Fruit fly (Drosophila melanogaster) whole organism, embryonic: ENCODE measurements around the gene CG43121.

ENCODE experiments used
- CG10147 ChIP-seq: fragments of 200-800 bp; sonication (Bioruptor generic); optimal IDR thresholded peaks from 2 replicates; lab custom pipeline; 2019; ENCODE audit warnings: missing biosample characterization, mild to moderate bottlenecking, missing genetic modification characterization, moderate library complexity
- CG12659 ChIP-seq: fragments of 200-800 bp; sonication (Bioruptor generic); optimal IDR thresholded peaks from 3 replicates; lab custom pipeline; 2017; ENCODE audit warnings: mild to moderate bottlenecking, missing biosample characterization, missing genetic modification reagents, missing genetic modification characterization
- CG14050 ChIP-seq: fragments of 200-800 bp; sonication (Bioruptor generic); IDR thresholded peaks from 3 replicates; pipeline ENCODE4 v1.3.6; 2022; ENCODE audit warnings: missing biosample characterization, missing genetic modification characterization
- CG15269 ChIP-seq: fragments of 200-800 bp; sonication (Bioruptor generic); optimal IDR thresholded peaks from 2 replicates; lab custom pipeline; 2018; ENCODE audit warnings: missing biosample characterization, mild to moderate bottlenecking, missing genetic modification characterization, moderate library complexity
- CG1602 ChIP-seq: fragments of 200-800 bp; sonication (Bioruptor generic); optimal IDR thresholded peaks from 3 replicates; lab custom pipeline; 2016; ENCODE audit warnings: missing biosample characterization, missing genetic modification characterization
- CG17612 ChIP-seq: fragments of 200-800 bp; sonication (Bioruptor generic); IDR thresholded peaks from 2 replicates; pipeline ENCODE4 v1.3.6; 2022; ENCODE audit warnings: missing biosample characterization, missing genetic modification characterization
- CG31224 ChIP-seq: fragments of 200-800 bp; sonication (Bioruptor generic); IDR thresholded peaks from 2 replicates; pipeline ENCODE4 v1.3.6; 2022; ENCODE audit warnings: missing biosample characterization, missing genetic modification characterization
- CG31365 ChIP-seq: fragments of 200-800 bp; sonication (Bioruptor generic); optimal IDR thresholded peaks from 2 replicates; lab custom pipeline; 2018; ENCODE audit warnings: missing biosample characterization, mild to moderate bottlenecking, missing genetic modification characterization
- CG3847 ChIP-seq: fragments of 200-800 bp; sonication (Bioruptor generic); IDR thresholded peaks from 2 replicates; pipeline ENCODE4 v1.3.6; 2022; ENCODE audit warnings: missing biosample characterization, missing genetic modification characterization
- CG5180 ChIP-seq: fragments of 200-800 bp; sonication (Bioruptor generic); optimal IDR thresholded peaks from 3 replicates; lab custom pipeline; 2017; ENCODE audit warnings: missing biosample characterization, missing genetic modification characterization, mild to moderate bottlenecking, moderate library complexity, missing genetic modification reagents
- CG6854 ChIP-seq: fragments of 200-800 bp; sonication (Bioruptor generic); optimal IDR thresholded peaks from 3 replicates; lab custom pipeline; 2017; ENCODE audit warnings: missing biosample characterization, mild to moderate bottlenecking, missing genetic modification characterization
- CG7745 ChIP-seq: fragments of 200-800 bp; sonication (Bioruptor generic); optimal IDR thresholded peaks from 2 replicates; lab custom pipeline; 2018; ENCODE audit warnings: missing biosample characterization, mild to moderate bottlenecking, missing genetic modification characterization, moderate library complexity
- CG8359 ChIP-seq: fragments of 200-800 bp; sonication (Bioruptor generic); optimal IDR thresholded peaks from 2 replicates; lab custom pipeline; 2017; ENCODE audit warnings: missing biosample characterization, mild to moderate bottlenecking, missing genetic modification characterization, borderline replicate concordance
- CG8478 ChIP-seq: fragments of >200 bp; optimal IDR thresholded peaks from 2 replicates; lab custom pipeline; 2018
- Dad ChIP-seq: fragments of 200-800 bp; sonication (Bioruptor generic); optimal IDR thresholded peaks from 3 replicates; lab custom pipeline; 2016; ENCODE audit warnings: missing biosample characterization, missing genetic modification characterization
- Dip3 ChIP-seq: fragments of 200-800 bp; sonication (Bioruptor generic); optimal IDR thresholded peaks from 3 replicates; lab custom pipeline; 2016; ENCODE audit warnings: missing biosample characterization, missing genetic modification characterization
- Dll ChIP-seq: fragments of 200-800 bp; sonication (Bioruptor generic); IDR thresholded peaks from 4 replicates; pipeline ENCODE4 v1.3.6; 2022; ENCODE audit warnings: missing biosample characterization, missing genetic modification characterization; ENCODE audit not compliant: partially characterized antibody
- Fer2 ChIP-seq: fragments of 200-800 bp; sonication (Bioruptor generic); optimal IDR thresholded peaks from 2 replicates; lab custom pipeline; 2018; ENCODE audit warnings: missing biosample characterization, mild to moderate bottlenecking, missing genetic modification characterization, moderate library complexity
- MESR4 ChIP-seq: fragments of 200-800 bp; sonication (Bioruptor generic); optimal IDR thresholded peaks from 2 replicates; lab custom pipeline; 2018; ENCODE audit warnings: missing biosample characterization, mild to moderate bottlenecking, missing genetic modification characterization, moderate library complexity
- Meics ChIP-seq: fragments of 200-800 bp; sonication (Bioruptor generic); optimal IDR thresholded peaks from 2 replicates; lab custom pipeline; 2017; ENCODE audit warnings: missing biosample characterization, mild to moderate bottlenecking, missing genetic modification characterization
- Nf-YB ChIP-seq: fragments of 200-800 bp; sonication (Bioruptor generic); optimal IDR thresholded peaks from 3 replicates; lab custom pipeline; 2019; ENCODE audit warnings: missing biosample characterization, mild to moderate bottlenecking, missing genetic modification characterization, moderate library complexity
- Pdp1 ChIP-seq, 2 experiments: fragments of 200-800 bp; sonication (Bioruptor generic); optimal IDR thresholded peaks; 3 replicates each; lab custom pipeline; 2016; ENCODE audit warnings: missing biosample characterization in 2 of 2, missing genetic modification characterization in 2 of 2, mild to moderate bottlenecking in 1 of 2, moderate library complexity in 1 of 2
- bcd ChIP-seq: fragments of 200-800 bp; sonication (Bioruptor generic); optimal IDR thresholded peaks from 2 replicates; lab custom pipeline; 2017; ENCODE audit warnings: missing biosample characterization, mild to moderate bottlenecking, missing genetic modification characterization
- ci ChIP-seq: fragments of 200-800 bp; sonication (Bioruptor generic); IDR thresholded peaks from 3 replicates; pipeline ENCODE4 v1.3.6; 2022; ENCODE audit warnings: missing biosample characterization, missing genetic modification characterization
- corto ChIP-seq: fragments of 200-800 bp; sonication (Bioruptor generic); optimal IDR thresholded peaks from 2 replicates; lab custom pipeline; 2016; ENCODE audit warnings: missing biosample characterization, mild to moderate bottlenecking, missing genetic modification characterization, moderate library complexity
- croc ChIP-seq: fragments of 200-800 bp; sonication (Bioruptor generic); conservative IDR thresholded peaks from 3 replicates; pipeline ENCODE4 v1.3.6; 2022; ENCODE audit warnings: missing biosample characterization, missing genetic modification characterization
- danr ChIP-seq: fragments of 200-800 bp; sonication (Bioruptor generic); IDR thresholded peaks from 2 replicates; pipeline ENCODE4 v1.3.6; 2022; ENCODE audit warnings: missing biosample characterization, missing genetic modification characterization
- gem ChIP-seq: fragments of 200-800 bp; sonication (Bioruptor generic); optimal IDR thresholded peaks from 2 replicates; lab custom pipeline; 2019; ENCODE audit warnings: missing biosample characterization, mild to moderate bottlenecking, missing genetic modification characterization, moderate library complexity
- ham ChIP-seq: fragments of 200-800 bp; sonication (Bioruptor generic); IDR thresholded peaks from 2 replicates; pipeline ENCODE4 v1.3.6; 2022; ENCODE audit warnings: missing biosample characterization, missing genetic modification characterization
- lbe ChIP-seq: fragments of 200-800 bp; sonication (Bioruptor generic); optimal IDR thresholded peaks from 2 replicates; lab custom pipeline; 2016; ENCODE audit warnings: missing biosample characterization, mild to moderate bottlenecking, missing genetic modification characterization
- ranshi ChIP-seq: fragments of 200-800 bp; sonication (Bioruptor generic); IDR thresholded peaks from 2 replicates; pipeline ENCODE4 v1.3.6; 2022; ENCODE audit warnings: missing biosample characterization, missing genetic modification characterization
- rib ChIP-seq: fragments of 200-800 bp; sonication (Bioruptor generic); IDR thresholded peaks from 2 replicates; pipeline ENCODE4 v1.3.6; 2022; ENCODE audit warnings: missing biosample characterization, missing genetic modification characterization
- sc ChIP-seq, 3 experiments: fragments of >200 bp in 2 of 3; fragments of 200-800 bp in 1 of 3; sonication (Bioruptor generic) in 1 of 3; optimal IDR thresholded peaks; 2 replicates in 2 of 3; 3 replicates in 1 of 3; lab custom pipeline; 2017; ENCODE audit warnings: mild to moderate bottlenecking in 1 of 3, missing biosample characterization in 1 of 3, missing genetic modification characterization in 1 of 3, missing genetic modification reagents in 1 of 3
- scrt ChIP-seq: fragments of 200-800 bp; sonication (Bioruptor generic); optimal IDR thresholded peaks from 2 replicates; lab custom pipeline; 2018; ENCODE audit warnings: missing biosample characterization, mild to moderate bottlenecking, missing genetic modification characterization, moderate library complexity
- sens ChIP-seq: fragments of 200-800 bp; sonication (Bioruptor generic); peaks from one replicate; lab custom pipeline; 2016; ENCODE audit warnings: missing biosample characterization, missing genetic modification characterization
- sqz ChIP-seq: fragments of 200-800 bp; sonication (Bioruptor generic); optimal IDR thresholded peaks from 3 replicates; lab custom pipeline; 2018; ENCODE audit warnings: missing biosample characterization, mild to moderate bottlenecking, missing genetic modification characterization

Gene CG43121

DNA sequence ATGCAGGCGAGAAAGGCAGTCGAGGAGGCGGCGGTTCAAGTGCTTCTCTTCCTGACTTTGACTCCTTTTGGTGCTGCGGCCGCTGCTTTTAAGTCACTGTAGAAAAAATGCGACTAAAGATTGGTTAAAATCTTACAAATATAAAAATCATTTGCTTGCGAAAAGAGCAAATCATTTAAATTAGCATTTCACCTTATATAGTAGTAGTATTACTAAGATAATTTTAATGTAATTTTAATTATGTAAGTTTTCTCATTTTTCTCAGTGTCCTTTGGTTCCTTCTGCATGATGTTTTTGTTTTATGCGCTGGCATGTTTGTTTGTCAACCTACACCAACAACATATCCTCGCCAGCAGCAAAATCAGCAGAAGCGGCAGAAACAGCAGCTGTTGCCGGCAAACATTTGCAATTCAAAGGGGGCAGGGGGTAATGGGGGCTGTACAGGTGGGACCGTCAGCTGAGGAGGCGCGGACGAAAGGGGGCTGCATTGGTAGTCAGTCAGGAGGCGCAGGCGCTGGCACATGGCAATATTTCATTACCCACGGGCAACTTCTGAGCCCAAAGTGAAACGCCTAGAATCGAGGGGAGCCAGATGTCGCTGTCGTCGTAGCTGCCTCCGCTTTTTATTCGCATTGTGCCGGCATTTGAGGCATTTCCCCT, 24.9 kb downstream of the CG43121 start (continued):
- TF ChIP-seq ranshi (GFP tag; lab: Robert Waterston, UW) (no peak), CG8478 (no peak), CG17612 (GFP tag; lab: Robert Waterston, UW) (no peak), CG6854 (GFP tag; lab: Kevin White, UChicago) (no peak), scrt (GFP tag; lab: Kevin White, UChicago) (no peak), CG10147 (GFP tag; lab: Kevin White, UChicago) (no peak), CG31224 (no peak), lbe (GFP tag; lab: Kevin White, UChicago) (peak; percentile 73), CG1602 (GFP tag; lab: Kevin White, UChicago) (no peak), gem (tag; lab: Kevin White, UChicago) (peak; percentile 17), rib (no peak), Fer2 (no peak), danr (GFP tag; lab: Robert Waterston, UW) (no peak), CG3847 (GFP tag; lab: Robert Waterston, UW) (no peak), Nf-YB (GFP tag; lab: Kevin White, UChicago) (no peak), corto (peak; percentile 32), sc (optimal IDR thresholded peaks at IDR 0.05; lab: Kevin White, UChicago) (no peak), sc (GFP tag; optimal IDR thresholded peaks at IDR 0.05; lab: Kevin White, UChicago) (no peak), CG14050 (GFP tag; lab: Robert Waterston, UW) (no peak)

DNA sequence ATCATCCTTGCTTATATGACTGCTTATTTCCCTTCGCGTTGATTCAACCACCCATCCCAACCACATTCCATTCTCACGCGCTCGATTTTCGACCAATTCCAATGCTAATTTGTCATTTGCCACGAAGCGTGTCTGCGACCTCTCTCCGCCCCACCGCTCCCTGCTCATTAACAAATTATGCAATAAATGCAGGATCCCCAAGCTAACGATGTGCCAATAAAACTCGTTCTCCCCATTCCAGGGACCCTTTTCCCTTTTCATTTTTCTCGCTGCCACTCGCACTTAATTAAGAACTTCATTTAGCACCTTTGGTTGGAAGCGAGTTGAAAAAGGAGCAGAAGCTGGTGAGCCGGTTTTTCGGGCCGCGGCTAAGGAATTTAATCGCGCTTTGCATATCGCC, 26.3 kb downstream of the CG43121 start:
- TF ChIP-seq Pdp1 (GFP tag; optimal IDR thresholded peaks at IDR 0.05; lab: Kevin White, UChicago) (peak in 1 of 2 experiments; percentile 28), bcd (GFP tag; lab: Kevin White, UChicago) (no peak), ci (0 out of 3 replicates have a peak, but pooled peaks have one; percentile 16)
- TF ChIP-seq, all 482 proteins: peak for 2

DNA sequence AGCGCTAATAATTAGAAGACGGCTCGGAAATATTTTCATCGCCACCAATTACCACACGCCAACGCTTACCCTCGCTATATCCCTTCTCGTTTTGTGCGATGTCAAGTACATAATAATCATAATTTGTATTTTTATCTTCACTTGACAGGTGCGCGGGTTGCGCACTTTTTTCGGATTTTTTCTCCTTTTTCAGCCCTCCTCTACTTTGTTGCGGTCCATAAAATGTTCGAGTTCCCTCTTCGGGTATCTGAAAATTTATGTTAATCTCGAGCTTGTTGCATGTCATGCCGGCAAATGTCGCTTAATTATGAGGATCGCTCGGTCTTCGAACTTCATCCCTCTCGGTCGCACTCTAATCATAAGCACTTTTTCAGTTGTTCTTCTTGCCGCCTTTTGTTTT, 27.1 kb downstream of the CG43121 start:
- no peak for TF ChIP-seq croc
- TF ChIP-seq CG5180 (GFP tag; lab: Kevin White, UChicago) = peak; percentile 16
- TF ChIP-seq scrt (GFP tag; lab: Kevin White, UChicago) = peak; percentile 8
- no peak for TF ChIP-seq CG8359
- no peak for TF ChIP-seq Dad (GFP tag; lab: Kevin White, UChicago)
- TF ChIP-seq Dip3 (GFP tag; lab: Kevin White, UChicago) = no peak
- no peak for TF ChIP-seq Meics (GFP tag; lab: Kevin White, UChicago)
- TF ChIP-seq MESR4 = no peak
- TF ChIP-seq Dll (GFP tag; lab: Robert Waterston, UW) = 0 out of 4 replicates have a peak, but pooled peaks have one; percentile 40
- peak; percentile 40 for TF ChIP-seq CG7745 (tag; lab: Kevin White, UChicago)
- TF ChIP-seq sqz = peak; percentile 0
- no peak for TF ChIP-seq CG31365
- no peak for TF ChIP-seq CG12659 (GFP tag; lab: Kevin White, UChicago)
- TF ChIP-seq ham = no peak
- TF ChIP-seq sens (GFP tag; lab: Kevin White, UChicago) = peak; percentile 69
- TF ChIP-seq CG15269 (tag; lab: Kevin White, UChicago) = no peak
- TF ChIP-seq, all 482 proteins: peak for 6
